Worm (Caenorhabditis elegans): ENCODE results near the gene C16D2.3.

Gene C16D2.3

ce11 chrII:9113759-9114158 lies 24.1 kb upstream of the C16D2.3 start:
- TF ChIP-seq unc-120 (tag; optimal IDR thresholded peaks at IDR 0.05; ENCODE audit: poor library complexity, severe bottlenecking) (no peak), sptf-1 (tag; optimal IDR thresholded peaks at IDR 0.05) (no peak), ham-2 (GFP tag; optimal IDR thresholded peaks at IDR 0.05) (no peak), nhr-12 (tag; optimal IDR thresholded peaks at IDR 0.05) (no peak), elt-3 (tag; optimal IDR thresholded peaks at IDR 0.05) (no peak), nhr-76 (tag; optimal IDR thresholded peaks at IDR 0.05) (no peak), ceh-83 (GFP tag; optimal IDR thresholded peaks at IDR 0.05) (no peak), unc-39 (tag; optimal IDR thresholded peaks at IDR 0.05) (no peak), cnd-1 (tag; optimal IDR thresholded peaks at IDR 0.05) (no peak)

- TF ChIP-seq unc-62 (GFP tag; optimal IDR thresholded peaks at IDR 0.05) (no peak), pha-4 (tag; optimal IDR thresholded peaks at IDR 0.05) (no peak), tbx-8 (GFP tag; optimal IDR thresholded peaks at IDR 0.05) (no peak), snpc-4 (tag; optimal IDR thresholded peaks at IDR 0.05) (no peak), bed-3 (GFP tag; optimal IDR thresholded peaks at IDR 0.05) (no peak)
Measured at ce11 chrII:9114972-9115371, 22.9 kb upstream of the C16D2.3 start.

- no peak for TF ChIP-seq mab-5 (tag; optimal IDR thresholded peaks at IDR 0.05)
- no peak for TF ChIP-seq nhr-28 (tag; optimal IDR thresholded peaks at IDR 0.05)
- TF ChIP-seq ham-2 (GFP tag; optimal IDR thresholded peaks at IDR 0.05), result no peak
- TF ChIP-seq unc-120 (tag; optimal IDR thresholded peaks at IDR 0.05; ENCODE audit: poor library complexity, severe bottlenecking), result no peak
- no peak for TF ChIP-seq sptf-1 (tag; optimal IDR thresholded peaks at IDR 0.05)
- TF ChIP-seq drap-1 (GFP tag; optimal IDR thresholded peaks at IDR 0.05), result no peak
- no peak for TF ChIP-seq elt-3 (tag; optimal IDR thresholded peaks at IDR 0.05)
- no peak for TF ChIP-seq ceh-39 (tag; optimal IDR thresholded peaks at IDR 0.05)
- TF ChIP-seq lsy-2 (tag; optimal IDR thresholded peaks at IDR 0.05), result no peak
- no peak for TF ChIP-seq nhr-2 (tag; optimal IDR thresholded peaks at IDR 0.05)
- no peak for TF ChIP-seq nhr-76 (tag; optimal IDR thresholded peaks at IDR 0.05)
- no peak for TF ChIP-seq cnd-1 (tag; optimal IDR thresholded peaks at IDR 0.05)
- TF ChIP-seq sem-2 (GFP tag; optimal IDR thresholded peaks at IDR 0.05), result no peak
- no peak for TF ChIP-seq ztf-11 (tag; optimal IDR thresholded peaks at IDR 0.05)
- TF ChIP-seq zip-8 (tag; optimal IDR thresholded peaks at IDR 0.05), result no peak
- no peak for TF ChIP-seq flh-1 (GFP tag; optimal IDR thresholded peaks at IDR 0.05)
- no peak for TF ChIP-seq M03D4.4 (tag; optimal IDR thresholded peaks at IDR 0.05)
- no peak for TF ChIP-seq nhr-12 (tag; optimal IDR thresholded peaks at IDR 0.05)
- TF ChIP-seq ceh-83 (GFP tag; optimal IDR thresholded peaks at IDR 0.05), result no peak
- no peak for TF ChIP-seq snpc-4 (tag; optimal IDR thresholded peaks at IDR 0.05)
Measured at ce11 chrII:9115644-9116043, 22.3 kb upstream of the C16D2.3 start.

ce11 chrII:9116404-9116803 lies 21.5 kb upstream of the C16D2.3 start:
- TF ChIP-seq ztf-11 (tag; optimal IDR thresholded peaks at IDR 0.05), result no peak

ce11 chrII:9117789-9118242 lies 20.1 kb upstream of the C16D2.3 start:
- TF ChIP-seq lin-13 (tag; optimal IDR thresholded peaks at IDR 0.05) (no peak), elt-1 (tag; optimal IDR thresholded peaks at IDR 0.05; ENCODE audit: borderline replicate concordance, insufficient read depth) (no peak), mep-1 (tag; optimal IDR thresholded peaks at IDR 0.05) (no peak), zip-8 (tag; optimal IDR thresholded peaks at IDR 0.05) (no peak), blmp-1 (tag; optimal IDR thresholded peaks at IDR 0.05) (no peak), nhr-237 (tag; optimal IDR thresholded peaks at IDR 0.05) (no peak), sptf-1 (tag; optimal IDR thresholded peaks at IDR 0.05) (no peak)

ce11 chrII:9120329-9120728 lies 17.6 kb upstream of the C16D2.3 start:
- no peak for TF ChIP-seq mep-1 (tag; optimal IDR thresholded peaks at IDR 0.05)
- no peak for TF ChIP-seq hlh-1 (tag; optimal IDR thresholded peaks at IDR 0.05)
- no peak for TF ChIP-seq snpc-4 (tag; optimal IDR thresholded peaks at IDR 0.05)
- no peak for TF ChIP-seq lin-32 (GFP tag; optimal IDR thresholded peaks at IDR 0.05)
- no peak for TF ChIP-seq ceh-39 (tag; optimal IDR thresholded peaks at IDR 0.05)

Data from whole organism, mixed stage, embryonic.